Fruit fly (Drosophila melanogaster) whole organism, pupa: ENCODE results near the gene CG14966.

Source experiments
- CG10348 ChIP-seq: fragments of 200-800 bp; sonication (Bioruptor generic); IDR thresholded peaks from 2 replicates; pipeline ENCODE4 v1.3.6; 2022; ENCODE audit warnings: missing biosample characterization, missing genetic modification characterization
- CG12605 ChIP-seq: fragments of 200-800 bp; sonication (Bioruptor generic); IDR thresholded peaks from 2 replicates; pipeline ENCODE4 v1.3.6; 2022; ENCODE audit warnings: missing biosample characterization, missing genetic modification characterization
- CG13204 ChIP-seq: fragments of 200-800 bp; sonication (Bioruptor generic); optimal IDR thresholded peaks from 2 replicates; lab custom pipeline; 2018; ENCODE audit warnings: missing biosample characterization, mild to moderate bottlenecking, missing genetic modification characterization, moderate library complexity
- CG14655 ChIP-seq: fragments of 200-800 bp; sonication (Bioruptor generic); optimal IDR thresholded peaks from 3 replicates; lab custom pipeline; 2017; ENCODE audit warnings: mild to moderate bottlenecking, missing biosample characterization, missing genetic modification reagents, missing genetic modification characterization
- CG15710 ChIP-seq: fragments of 200-800 bp; sonication (Bioruptor generic); optimal IDR thresholded peaks from 2 replicates; lab custom pipeline; 2018; ENCODE audit warnings: missing biosample characterization, mild to moderate bottlenecking, missing genetic modification characterization, moderate library complexity
- CG17806 ChIP-seq: fragments of 200-800 bp; sonication (Bioruptor generic); optimal IDR thresholded peaks from 2 replicates; lab custom pipeline; 2018; ENCODE audit warnings: missing biosample characterization, mild to moderate bottlenecking, missing genetic modification characterization, moderate library complexity
- CG32121 ChIP-seq: fragments of 200-800 bp; sonication (Bioruptor generic); IDR thresholded peaks from 2 replicates; pipeline ENCODE4 v1.3.6; 2022; ENCODE audit warnings: missing biosample characterization, missing genetic modification characterization
- CG34367 ChIP-seq: fragments of 200-800 bp; sonication (Bioruptor generic); optimal IDR thresholded peaks from 2 replicates; lab custom pipeline; 2018; ENCODE audit warnings: missing biosample characterization, mild to moderate bottlenecking, missing genetic modification characterization
- CG4496 ChIP-seq: fragments of 200-800 bp; sonication (Bioruptor generic); IDR thresholded peaks from 3 replicates; pipeline ENCODE4 v1.3.6; 2022; ENCODE audit warnings: missing biosample characterization, missing genetic modification characterization
- CG8159 ChIP-seq: fragments of 200-800 bp; sonication (Bioruptor generic); optimal IDR thresholded peaks from 3 replicates; lab custom pipeline; 2018; ENCODE audit warnings: missing biosample characterization, mild to moderate bottlenecking, missing genetic modification characterization, moderate library complexity
- CG8301 ChIP-seq: fragments of 200-800 bp; sonication (Bioruptor generic); optimal IDR thresholded peaks from 2 replicates; lab custom pipeline; 2018; ENCODE audit warnings: missing biosample characterization, mild to moderate bottlenecking, missing genetic modification characterization
- CG9948 ChIP-seq: fragments of 200-800 bp; sonication (Bioruptor generic); optimal IDR thresholded peaks from 2 replicates; lab custom pipeline; 2018; ENCODE audit warnings: missing biosample characterization, mild to moderate bottlenecking, missing genetic modification characterization, moderate library complexity
- D1 ChIP-seq: fragments of 200-800 bp; sonication (Bioruptor generic); optimal IDR thresholded peaks from 2 replicates; lab custom pipeline; 2018; ENCODE audit warnings: missing biosample characterization, mild to moderate bottlenecking, missing genetic modification characterization, moderate library complexity
- EcR ChIP-seq: fragments of 200-800 bp; sonication (Bioruptor generic); optimal IDR thresholded peaks from 3 replicates; lab custom pipeline; 2019; ENCODE audit warnings: missing biosample characterization, missing genetic modification characterization, mild to moderate bottlenecking, moderate library complexity, missing genetic modification reagents
- Ets98B ChIP-seq: fragments of 200-800 bp; sonication (Bioruptor generic); IDR thresholded peaks from 2 replicates; pipeline ENCODE4 v1.3.6; 2022; ENCODE audit warnings: missing biosample characterization, missing genetic modification characterization
- Pif1A ChIP-seq: fragments of 200-800 bp; sonication (Bioruptor generic); optimal IDR thresholded peaks from 3 replicates; lab custom pipeline; 2016; ENCODE audit warnings: missing biosample characterization, missing genetic modification characterization
- Pif1B ChIP-seq: fragments of 200-800 bp; sonication (Bioruptor generic); optimal IDR thresholded peaks from 3 replicates; lab custom pipeline; 2016; ENCODE audit warnings: missing biosample characterization, missing genetic modification characterization
- Snoo ChIP-seq: fragments of 200-800 bp; sonication (Bioruptor generic); optimal IDR thresholded peaks from 3 replicates; lab custom pipeline; 2017; ENCODE audit warnings: missing biosample characterization, mild to moderate bottlenecking, missing genetic modification characterization, inconsistent platforms
- fd96Ca ChIP-seq: fragments of 200-800 bp; sonication (Bioruptor generic); IDR thresholded peaks from 3 replicates; pipeline ENCODE4 v1.3.6; 2022; ENCODE audit warnings: missing biosample characterization, missing genetic modification characterization
- gl ChIP-seq: fragments of 200-800 bp; sonication (Bioruptor generic); optimal IDR thresholded peaks from 2 replicates; lab custom pipeline; 2018; ENCODE audit warnings: missing biosample characterization, mild to moderate bottlenecking, missing genetic modification characterization
- rn ChIP-seq: fragments of 200-800 bp; sonication (Bioruptor generic); IDR thresholded peaks from 2 replicates; pipeline ENCODE4 v1.3.6; 2022; ENCODE audit warnings: missing biosample characterization, missing genetic modification characterization

CG14966 gene

DNA sequence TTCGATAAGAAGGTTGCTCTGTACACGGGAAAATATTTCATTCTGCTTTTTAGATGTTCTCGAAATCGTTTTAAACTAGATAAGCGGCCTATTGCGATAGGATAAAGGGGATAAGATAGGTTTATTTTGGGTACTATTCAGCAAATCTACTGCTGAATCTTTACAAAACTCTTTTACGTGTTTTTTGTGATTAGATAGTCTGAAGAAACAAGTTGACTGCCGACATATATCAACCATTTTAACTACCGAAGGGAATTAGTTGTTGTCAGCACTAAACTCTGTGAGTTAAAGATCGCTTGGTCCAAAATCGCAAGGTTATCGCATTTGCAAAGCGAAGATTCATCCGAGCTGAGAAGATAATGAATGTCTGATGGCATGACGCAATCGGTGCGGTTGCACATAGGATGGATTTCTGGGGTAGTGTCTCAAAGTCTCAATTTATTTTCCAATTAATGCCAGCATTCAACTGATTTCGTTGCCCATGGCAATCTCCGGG, 31.2 kb downstream of the CG14966 start, which contains the start of gene Asciz:
TSS of gene Asciz (minus strand) at position 51 of the 496 bp plus-strand sequence.
- no peak for TF ChIP-seq Pif1B (GFP tag; lab: Kevin White, UChicago)
- TF ChIP-seq CG34367 (tag; lab: Kevin White, UChicago) = no peak
- TF ChIP-seq Pif1A (GFP tag; lab: Kevin White, UChicago) = no peak
- TF ChIP-seq CG4496 (GFP tag; lab: Robert Waterston, UW) = no peak
- TF ChIP-seq CG15710 (tag; lab: Kevin White, UChicago) = no peak
- no peak for TF ChIP-seq CG13204
- no peak for TF ChIP-seq CG8301 (tag; lab: Kevin White, UChicago)
- no peak for TF ChIP-seq Ets98B (GFP tag; lab: Robert Waterston, UW)
- TF ChIP-seq D1 (tag; lab: Kevin White, UChicago) = no peak
- no peak for TF ChIP-seq gl (tag; lab: Kevin White, UChicago)
- TF ChIP-seq CG32121 (GFP tag; lab: Robert Waterston, UW) = no peak

DNA sequence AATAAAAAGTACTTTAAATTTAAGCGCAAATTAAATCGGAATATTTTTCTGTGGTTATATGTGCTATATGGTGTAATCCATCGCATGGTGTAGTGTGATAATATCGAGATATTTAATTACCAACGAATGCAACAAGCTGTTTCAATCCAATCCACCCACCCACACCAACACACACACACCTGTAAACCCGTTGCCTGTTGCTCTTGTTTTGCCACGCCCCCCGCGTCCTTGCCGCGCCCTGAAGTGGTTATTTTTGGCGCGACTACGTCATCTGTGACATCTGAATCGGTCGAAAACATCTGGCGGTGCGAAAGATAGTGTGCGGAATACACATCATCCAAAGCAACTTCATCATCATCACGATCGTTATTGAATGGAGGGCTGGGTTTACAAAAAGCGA, 32.0 kb downstream of the CG14966 start:
- TF ChIP-seq EcR = peak; percentile 35
- TF ChIP-seq CG8301 (tag; lab: Kevin White, UChicago) = no peak

DNA sequence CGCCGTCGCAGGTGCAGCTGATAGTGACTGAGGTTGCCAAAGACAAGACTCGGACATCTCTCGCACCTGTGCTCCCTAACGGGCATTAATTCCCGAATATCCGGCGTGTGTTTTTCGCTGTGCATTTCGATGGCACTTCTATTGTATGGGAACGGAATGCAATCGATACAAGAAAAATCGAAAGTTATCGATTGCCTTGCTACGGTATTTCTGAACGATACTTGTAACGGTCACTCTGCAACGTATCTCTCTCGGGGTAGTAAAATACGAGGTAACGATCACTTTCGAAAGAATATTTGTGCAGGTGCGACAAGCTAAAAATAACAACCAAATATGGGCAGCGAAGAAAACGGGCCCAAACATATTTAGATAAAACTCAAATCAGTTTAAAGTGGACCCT, 32.5 kb downstream of the CG14966 start, which contains the start of gene CG32280:
TSS of gene CG32280 (plus strand) at position 231 of the 400 bp plus-strand sequence.
- TF ChIP-seq fd96Ca (GFP tag; lab: Robert Waterston, UW) = peak; percentile 34; the same call in 1 of the 3 replicates
- TF ChIP-seq CG15710 (tag; lab: Kevin White, UChicago) = no peak
- TF ChIP-seq CG8159 = no peak
- TF ChIP-seq D1 (tag; lab: Kevin White, UChicago) = no peak
- TF ChIP-seq CG32121 (GFP tag; lab: Robert Waterston, UW) = 0 out of 2 replicates have a peak, but pooled peaks have one; percentile 37
- 0 out of 2 replicates have a peak, but pooled peaks have one; percentile 19 for TF ChIP-seq Ets98B (GFP tag; lab: Robert Waterston, UW)
- TF ChIP-seq Snoo (tag; lab: Kevin White, UChicago) = no peak
- no peak for TF ChIP-seq CG8301 (tag; lab: Kevin White, UChicago)
- 0 out of 3 replicates have a peak, but pooled peaks have one; percentile 58 for TF ChIP-seq CG4496 (GFP tag; lab: Robert Waterston, UW)

- no peak for TF ChIP-seq CG4496 (GFP tag; lab: Robert Waterston, UW)
- TF ChIP-seq, all 21 proteins: peak for 0
These were observed 34.8 kb downstream of the CG14966 start for dm6 chr3L:3162584-3162983.

DNA sequence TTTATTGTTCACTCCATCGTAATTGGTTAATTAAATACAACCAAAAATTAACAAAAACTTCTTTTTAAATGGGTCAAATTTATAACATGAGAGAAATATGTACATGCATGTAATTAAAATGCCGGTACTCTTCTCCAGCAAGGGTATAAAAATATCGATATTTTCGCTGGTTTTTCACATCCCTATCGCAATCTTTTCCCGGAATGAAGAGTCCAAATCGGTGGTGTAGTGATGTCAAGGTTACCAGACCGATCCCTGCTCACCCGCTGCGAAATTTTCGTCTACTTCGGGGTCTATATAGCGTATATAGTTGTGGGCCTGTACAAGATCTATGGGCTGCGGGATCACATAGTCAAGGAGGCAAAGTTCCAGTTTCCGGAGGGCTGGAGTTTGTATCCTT, 35.5 kb downstream of the CG14966 start, which contains the start of gene rasp:
TSS of gene rasp (plus strand) at position 213 of the 400 bp plus-strand sequence.
- TF ChIP-seq EcR (no peak), CG12605 (no peak), Pif1B (GFP tag; lab: Kevin White, UChicago) (no peak), CG13204 (no peak), fd96Ca (GFP tag; lab: Robert Waterston, UW) (no peak), gl (tag; lab: Kevin White, UChicago) (no peak), CG34367 (tag; lab: Kevin White, UChicago) (no peak), rn (no peak), CG14655 (GFP tag; lab: Kevin White, UChicago) (no peak), CG4496 (GFP tag; lab: Robert Waterston, UW) (no peak), Snoo (tag; lab: Kevin White, UChicago) (no peak), CG8301 (tag; lab: Kevin White, UChicago) (no peak), CG8159 (no peak), Pif1A (GFP tag; lab: Kevin White, UChicago) (no peak), CG15710 (tag; lab: Kevin White, UChicago) (no peak), CG32121 (GFP tag; lab: Robert Waterston, UW) (no peak), CG17806 (tag; lab: Kevin White, UChicago) (no peak), D1 (tag; lab: Kevin White, UChicago) (no peak), Ets98B (GFP tag; lab: Robert Waterston, UW) (no peak), CG9948 (tag; lab: Kevin White, UChicago) (no peak)

dm6 chr3L:3159309-3160194, 37.9 kb downstream of the CG14966 start, which contains the start of the genes ND-30 and CG15812:
Gene ND-30, minus strand, starts transcription at chr3L:3159578.
Gene CG15812, plus strand, starts transcription at chr3L:3159991.
- no peak for TF ChIP-seq CG13204
- peak; percentile 44 for TF ChIP-seq CG15710 (tag; lab: Kevin White, UChicago)

dm6 chr3L:3157651-3158050, 39.8 kb downstream of the CG14966 start:
- no peak for TF ChIP-seq CG12605
- no peak for TF ChIP-seq Pif1A (GFP tag; lab: Kevin White, UChicago)
- no peak for TF ChIP-seq Pif1B (GFP tag; lab: Kevin White, UChicago)
- TF ChIP-seq rn = no peak
- no peak for TF ChIP-seq CG34367 (tag; lab: Kevin White, UChicago)
- no peak for TF ChIP-seq CG32121 (GFP tag; lab: Robert Waterston, UW)
- TF ChIP-seq EcR = no peak
- TF ChIP-seq CG13204 = no peak
- no peak for TF ChIP-seq Ets98B (GFP tag; lab: Robert Waterston, UW)
- TF ChIP-seq CG9948 (tag; lab: Kevin White, UChicago) = no peak
- TF ChIP-seq CG15710 (tag; lab: Kevin White, UChicago) = no peak
- no peak for TF ChIP-seq CG4496 (GFP tag; lab: Robert Waterston, UW)
- no peak for TF ChIP-seq CG10348 (GFP tag; lab: Robert Waterston, UW)
